Fruit fly (Drosophila melanogaster) whole organism, adult: Measurements from ENCODE around the gene CG31327.

Experiments
- CG11617 ChIP-seq: fragments of 200-800 bp; sonication (Bioruptor generic); optimal IDR thresholded peaks from 2 replicates; lab custom pipeline; 2017; ENCODE audit warnings: mild to moderate bottlenecking, missing biosample characterization, missing genetic modification reagents, missing genetic modification characterization
- CG12768 ChIP-seq: fragments of 200-800 bp; sonication (Bioruptor generic); optimal IDR thresholded peaks from 2 replicates; lab custom pipeline; 2017; ENCODE audit warnings: missing biosample characterization, missing genetic modification characterization, mild to moderate bottlenecking, moderate library complexity, missing genetic modification reagents
- CG14711 ChIP-seq: fragments of 200-800 bp; sonication (Bioruptor generic); optimal IDR thresholded peaks from 2 replicates; lab custom pipeline; 2018; ENCODE audit warnings: missing biosample characterization, mild to moderate bottlenecking, missing genetic modification characterization, moderate library complexity
- CG1620 ChIP-seq: fragments of 200-800 bp; sonication (Bioruptor generic); optimal IDR thresholded peaks from 2 replicates; lab custom pipeline; 2016; ENCODE audit warnings: missing biosample characterization, missing genetic modification characterization
- CG33017 ChIP-seq: fragments of 200-800 bp; sonication (Bioruptor generic); optimal IDR thresholded peaks from 2 replicates; lab custom pipeline; 2018; ENCODE audit warnings: missing biosample characterization, mild to moderate bottlenecking, missing genetic modification characterization, moderate library complexity
- CG5204 ChIP-seq: fragments of 200-800 bp; sonication (Bioruptor generic); optimal IDR thresholded peaks from 2 replicates; lab custom pipeline; 2016; ENCODE audit warnings: missing biosample characterization, missing genetic modification characterization
- CG7045 ChIP-seq: fragments of 200-800 bp; sonication (Bioruptor generic); optimal IDR thresholded peaks from 2 replicates; lab custom pipeline; 2017; ENCODE audit warnings: missing biosample characterization, mild to moderate bottlenecking, missing genetic modification characterization
- CG7101 ChIP-seq: fragments of 200-800 bp; sonication (Bioruptor generic); optimal IDR thresholded peaks from 2 replicates; lab custom pipeline; 2018; ENCODE audit warnings: missing biosample characterization, mild to moderate bottlenecking, missing genetic modification characterization, moderate library complexity
- Clk ChIP-seq: fragments of 200-800 bp; sonication (Bioruptor generic); optimal IDR thresholded peaks from 2 replicates; lab custom pipeline; 2017; ENCODE audit warnings: missing biosample characterization, missing genetic modification characterization
- Crg-1 ChIP-seq: fragments of 200-800 bp; sonication (Bioruptor generic); optimal IDR thresholded peaks from 2 replicates; lab custom pipeline; 2016; ENCODE audit warnings: missing biosample characterization, missing genetic modification characterization
- Hr96 ChIP-seq: fragments of 200-800 bp; sonication (Bioruptor generic); optimal IDR thresholded peaks from 2 replicates; lab custom pipeline; 2016; ENCODE audit warnings: missing biosample characterization, missing genetic modification characterization
- Mnt ChIP-seq: fragments of 200-800 bp; sonication (Bioruptor generic); optimal IDR thresholded peaks from 2 replicates; lab custom pipeline; 2016; ENCODE audit warnings: missing biosample characterization, mild to moderate bottlenecking, missing genetic modification characterization
- bab1 ChIP-seq: fragments of 200-800 bp; sonication (Bioruptor generic); optimal IDR thresholded peaks from 3 replicates; lab custom pipeline; 2019; ENCODE audit warnings: missing biosample characterization, mild to moderate bottlenecking, missing genetic modification characterization, moderate library complexity
- cic ChIP-seq: fragments of 200-800 bp; sonication (Bioruptor generic); optimal IDR thresholded peaks from 2 replicates; lab custom pipeline; 2017; ENCODE audit warnings: missing biosample characterization, mild to moderate bottlenecking, missing genetic modification characterization, moderate library complexity
- cnc ChIP-seq, 2 experiments: fragments of >200 bp; optimal IDR thresholded peaks; 2 replicates each; lab custom pipeline; 2017
- kay ChIP-seq: fragments of 200-800 bp; sonication (Bioruptor generic); peaks from one replicate; lab custom pipeline; 2016; ENCODE audit warnings: missing biosample characterization, missing genetic modification characterization, borderline replicate concordance
- ovo ChIP-seq: fragments of 200-800 bp; sonication (Bioruptor generic); optimal IDR thresholded peaks from 2 replicates; lab custom pipeline; 2016; ENCODE audit warnings: missing biosample characterization, missing genetic modification characterization
- pad ChIP-seq: fragments of 200-800 bp; sonication (Bioruptor generic); optimal IDR thresholded peaks from 3 replicates; lab custom pipeline; 2017; ENCODE audit warnings: missing biosample characterization, missing genetic modification characterization, mild to moderate bottlenecking, moderate library complexity, missing genetic modification reagents
- tj ChIP-seq: fragments of 200-800 bp; sonication (Bioruptor generic); optimal IDR thresholded peaks from 3 replicates; lab custom pipeline; 2017; ENCODE audit warnings: missing biosample characterization, mild to moderate bottlenecking, missing genetic modification characterization, moderate library complexity
- toe ChIP-seq: fragments of 200-800 bp; sonication (Bioruptor generic); optimal IDR thresholded peaks from 2 replicates; lab custom pipeline; 2016; ENCODE audit warnings: missing biosample characterization, missing genetic modification characterization

Gene CG31327

dm6 chr3R:14160178-14160577 is at the start of gene CG31327:
Gene CG31327, minus strand, starts transcription at chr3R:14160278.
- TF ChIP-seq Crg-1 (GFP tag; lab: Kevin White, UChicago) (no peak), bab1 (GFP tag; lab: Kevin White, UChicago) (no peak), ovo (GFP tag; lab: Kevin White, UChicago) (no peak), cnc (optimal IDR thresholded peaks at IDR 0.05; lab: Kevin White, UChicago) (no peak), tj (GFP tag; lab: Kevin White, UChicago) (no peak), Clk (GFP tag; lab: Kevin White, UChicago) (no peak), CG14711 (tag; lab: Kevin White, UChicago) (no peak), CG7101 (tag; lab: Kevin White, UChicago) (no peak), pad (GFP tag; lab: Kevin White, UChicago) (no peak), Mnt (GFP tag; lab: Kevin White, UChicago) (no peak), CG7045 (GFP tag; lab: Kevin White, UChicago) (no peak), CG12768 (GFP tag; lab: Kevin White, UChicago) (no peak), cic (GFP tag; lab: Kevin White, UChicago) (no peak), CG5204 (GFP tag; lab: Kevin White, UChicago) (no peak), Hr96 (GFP tag; lab: Kevin White, UChicago) (no peak), CG11617 (GFP tag; lab: Kevin White, UChicago) (no peak), kay (GFP tag; lab: Kevin White, UChicago) (no peak), CG1620 (GFP tag; lab: Kevin White, UChicago) (no peak), toe (GFP tag; lab: Kevin White, UChicago) (no peak)

- TF ChIP-seq CG14711 (tag; lab: Kevin White, UChicago): no peak
- TF ChIP-seq kay (GFP tag; lab: Kevin White, UChicago): no peak
- no peak for TF ChIP-seq Crg-1 (GFP tag; lab: Kevin White, UChicago)
- TF ChIP-seq cnc (optimal IDR thresholded peaks at IDR 0.05; lab: Kevin White, UChicago): no peak
- TF ChIP-seq bab1 (GFP tag; lab: Kevin White, UChicago): no peak
- no peak for TF ChIP-seq Mnt (GFP tag; lab: Kevin White, UChicago)
- TF ChIP-seq pad (GFP tag; lab: Kevin White, UChicago): no peak
- no peak for TF ChIP-seq CG5204 (GFP tag; lab: Kevin White, UChicago)
- no peak for TF ChIP-seq CG7101 (tag; lab: Kevin White, UChicago)
- no peak for TF ChIP-seq tj (GFP tag; lab: Kevin White, UChicago)
- TF ChIP-seq CG7045 (GFP tag; lab: Kevin White, UChicago): no peak
- no peak for TF ChIP-seq cic (GFP tag; lab: Kevin White, UChicago)
- no peak for TF ChIP-seq toe (GFP tag; lab: Kevin White, UChicago)
- TF ChIP-seq Clk (GFP tag; lab: Kevin White, UChicago): no peak
- TF ChIP-seq ovo (GFP tag; lab: Kevin White, UChicago): no peak
- TF ChIP-seq CG11617 (GFP tag; lab: Kevin White, UChicago): no peak
- TF ChIP-seq Hr96 (GFP tag; lab: Kevin White, UChicago): no peak
- TF ChIP-seq CG33017 (tag; lab: Kevin White, UChicago): no peak
- TF ChIP-seq CG1620 (GFP tag; lab: Kevin White, UChicago): no peak
- no peak for TF ChIP-seq CG12768 (GFP tag; lab: Kevin White, UChicago)
Observed at dm6 chr3R:14162176-14162759, 2.2 kb upstream of the CG31327 start, which contains the start of gene CG3199. Gene CG3199, plus strand, starts transcription at chr3R:14162709.

- TF ChIP-seq Crg-1 (GFP tag; lab: Kevin White, UChicago) (no peak), CG1620 (GFP tag; lab: Kevin White, UChicago) (no peak)
Observed at dm6 chr3R:14157331-14157730, 2.7 kb downstream of the CG31327 start, which contains the start of gene CG31533. Gene CG31533, minus strand, starts transcription at chr3R:14157431.

- TF ChIP-seq CG7045 (GFP tag; lab: Kevin White, UChicago): no peak
Observed at dm6 chr3R:14154341-14154740, 5.7 kb downstream of the CG31327 start, which contains the start of gene CG44215. Gene CG44215, minus strand, starts transcription at chr3R:14154441.

dm6 chr3R:14153729-14154128 is 6.3 kb downstream of the CG31327 start, which contains the start of gene Recs1:
Gene Recs1, minus strand, starts transcription at chr3R:14153829.
- TF ChIP-seq CG12768 (GFP tag; lab: Kevin White, UChicago) (no peak), CG7045 (GFP tag; lab: Kevin White, UChicago) (no peak), ovo (GFP tag; lab: Kevin White, UChicago) (no peak)

dm6 chr3R:14152550-14152949 is 7.5 kb downstream of the CG31327 start, which contains the start of gene CG42500:
Gene CG42500, minus strand, starts transcription at chr3R:14152650.
- TF ChIP-seq bab1 (GFP tag; lab: Kevin White, UChicago) (no peak), CG5204 (GFP tag; lab: Kevin White, UChicago) (no peak), kay (GFP tag; lab: Kevin White, UChicago) (no peak), Clk (GFP tag; lab: Kevin White, UChicago) (no peak), ovo (GFP tag; lab: Kevin White, UChicago) (no peak), tj (GFP tag; lab: Kevin White, UChicago) (no peak), CG7045 (GFP tag; lab: Kevin White, UChicago) (no peak), cic (GFP tag; lab: Kevin White, UChicago) (no peak), CG12768 (GFP tag; lab: Kevin White, UChicago) (no peak), Crg-1 (GFP tag; lab: Kevin White, UChicago) (no peak), cnc (optimal IDR thresholded peaks at IDR 0.05; lab: Kevin White, UChicago) (no peak), CG33017 (tag; lab: Kevin White, UChicago) (no peak), CG14711 (tag; lab: Kevin White, UChicago) (no peak), Hr96 (GFP tag; lab: Kevin White, UChicago) (no peak), CG1620 (GFP tag; lab: Kevin White, UChicago) (no peak), pad (GFP tag; lab: Kevin White, UChicago) (no peak), CG11617 (GFP tag; lab: Kevin White, UChicago) (no peak), toe (GFP tag; lab: Kevin White, UChicago) (no peak)
